Worm (Caenorhabditis elegans): ENCODE measurements around the gene M01B2.12.

M01B2.12 gene

DNA sequence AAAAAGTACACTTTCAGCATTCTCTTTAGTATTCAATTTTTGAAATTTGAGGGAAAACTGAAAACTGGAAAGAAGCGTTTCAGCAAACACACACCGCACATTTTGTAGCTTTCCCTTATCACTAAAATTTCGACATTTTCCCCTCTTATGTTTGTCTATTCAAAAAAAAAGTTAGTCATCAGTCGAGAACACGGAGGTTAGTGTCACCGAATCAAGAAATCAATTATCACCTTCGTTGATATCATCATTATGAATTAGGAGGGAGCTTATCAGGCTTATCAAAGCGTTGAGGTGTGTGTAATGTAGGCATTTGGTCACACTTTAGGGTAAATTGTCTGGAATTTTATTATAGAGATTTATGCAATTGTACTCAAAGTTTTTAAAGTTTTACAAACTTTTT lies 34.6 kb upstream of the M01B2.12 start, which contains the start of gene cpr-3 (continued):
- TF ChIP-seq nhr-77 (tag; optimal IDR thresholded peaks at IDR 0.05) = peak; percentile 83
- no peak for TF ChIP-seq lin-13 (GFP tag; optimal IDR thresholded peaks at IDR 0.05)

DNA sequence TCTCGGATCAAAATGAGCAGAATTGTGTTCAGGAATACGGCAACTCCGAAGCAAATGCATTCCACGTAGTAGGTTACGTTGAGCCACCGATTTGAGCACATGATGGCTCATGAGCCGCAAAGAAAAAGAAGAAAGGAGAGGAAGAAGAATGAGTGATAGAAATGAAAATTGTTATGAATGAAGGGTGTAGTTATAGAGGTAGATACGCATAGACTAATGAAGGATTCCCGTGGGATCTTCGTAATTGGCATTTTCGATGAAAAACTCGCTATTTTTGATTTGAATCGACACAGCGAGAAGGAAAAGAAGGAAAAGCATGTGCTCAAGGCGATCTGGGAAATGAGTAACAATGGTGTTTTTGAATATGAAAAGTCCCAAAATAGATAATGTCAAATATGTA lies 29.8 kb upstream of the M01B2.12 start, which contains the start of gene str-96:
Gene str-96, minus strand, starts transcription at position 101 of the 400 bp plus-strand sequence.
- no peak for TF ChIP-seq hmg-1.1 (GFP tag; IDR thresholded peaks at IDR 0.05)
- TF ChIP-seq nhr-102 (tag; optimal IDR thresholded peaks at IDR 0.05) = no peak
- no peak for TF ChIP-seq zip-2 (tag; optimal IDR thresholded peaks at IDR 0.05)
- TF ChIP-seq Y75B8A.6 (GFP tag; IDR thresholded peaks at IDR 0.05) = no peak
- TF ChIP-seq zfp-2 (tag; optimal IDR thresholded peaks at IDR 0.05) = no peak
- TF ChIP-seq lin-38 (GFP tag; IDR thresholded peaks at IDR 0.05) = no peak
- no peak for TF ChIP-seq Y5F2A.4 (GFP tag; optimal IDR thresholded peaks at IDR 0.05)
- no peak for TF ChIP-seq lin-39 (tag; optimal IDR thresholded peaks at IDR 0.05)
- no peak for TF ChIP-seq T20F7.1 (GFP tag; optimal IDR thresholded peaks at IDR 0.05)
- no peak for TF ChIP-seq aha-1 (tag)
- no peak for TF ChIP-seq hif-1 (tag; optimal IDR thresholded peaks at IDR 0.05)
- no peak for TF ChIP-seq D1046.2 (GFP tag; IDR thresholded peaks at IDR 0.05)
- TF ChIP-seq attf-4 (tag; optimal IDR thresholded peaks at IDR 0.05) = no peak

DNA sequence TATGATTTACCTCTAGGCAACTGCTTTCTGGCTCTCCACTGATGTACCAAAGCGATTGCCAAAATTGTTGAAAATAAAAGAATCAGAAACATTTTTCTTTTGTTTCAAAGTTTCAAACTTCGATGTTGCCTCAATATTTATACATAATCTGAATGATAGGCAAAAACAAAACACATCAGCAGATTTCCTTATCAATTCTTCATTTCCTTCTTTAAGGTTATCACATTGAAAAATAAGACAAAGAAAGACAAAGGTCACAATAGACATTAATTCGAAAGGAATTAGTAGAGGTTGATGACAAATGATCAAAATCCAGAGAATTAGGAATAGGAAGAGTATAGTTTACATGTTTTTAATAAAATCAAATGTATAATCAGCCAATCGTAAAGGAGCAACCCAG lies 27.0 kb upstream of the M01B2.12 start, which contains the start of gene cyp-34A2:
Gene cyp-34A2, minus strand, starts transcription at position 101 of the 400 bp plus-strand sequence.
- TF ChIP-seq Y105C5A.15 (GFP tag; IDR thresholded peaks at IDR 0.05) (no peak), ceh-28 (tag; optimal IDR thresholded peaks at IDR 0.05) (no peak), aha-1 (tag) (no peak), lsy-2 (tag; optimal IDR thresholded peaks at IDR 0.05) (no peak), nhr-10 (tag; optimal IDR thresholded peaks at IDR 0.05) (no peak), lin-15B (tag; optimal IDR thresholded peaks at IDR 0.05) (no peak), php-3 (GFP tag; IDR thresholded peaks at IDR 0.05) (no peak)

DNA sequence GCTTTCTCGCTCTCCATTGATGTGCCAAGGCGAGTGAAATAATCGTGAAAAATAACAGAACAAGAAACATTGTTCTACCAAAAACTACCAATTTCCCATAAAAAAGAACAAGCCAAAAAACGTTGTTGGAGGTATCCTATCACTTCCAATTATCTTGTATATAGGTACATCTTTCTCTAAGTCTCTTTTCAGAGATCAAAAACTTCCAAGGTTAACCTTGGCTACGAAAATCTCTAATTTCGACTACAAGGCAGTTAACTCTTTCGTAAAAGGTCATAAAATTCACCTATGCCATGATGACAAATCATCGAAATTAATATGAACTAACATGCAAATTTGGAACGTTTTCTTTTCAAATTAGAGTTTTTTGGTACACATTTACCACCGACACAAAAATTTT lies 23.8 kb upstream of the M01B2.12 start, which contains the start of gene cyp-34A1:
Gene cyp-34A1, minus strand, starts transcription at position 101 of the 400 bp plus-strand sequence.
- TF ChIP-seq dmd-9 (GFP tag; IDR thresholded peaks at IDR 0.05) (no peak), daf-12 (tag; optimal IDR thresholded peaks at IDR 0.05) (no peak), vab-7 (GFP tag; IDR thresholded peaks at IDR 0.05) (no peak), nhr-10 (tag; optimal IDR thresholded peaks at IDR 0.05) (no peak), mxl-2 (GFP tag; conservative IDR thresholded peaks at IDR 0.05) (no peak), nhr-102 (tag; optimal IDR thresholded peaks at IDR 0.05) (no peak), zip-2 (tag; optimal IDR thresholded peaks at IDR 0.05) (no peak), ztf-7 (tag; optimal IDR thresholded peaks at IDR 0.05) (no peak), gei-8 (GFP tag; optimal IDR thresholded peaks at IDR 0.05) (no peak), dve-1 (tag; optimal IDR thresholded peaks at IDR 0.05; ENCODE audit: insufficient read depth) (no peak)

DNA sequence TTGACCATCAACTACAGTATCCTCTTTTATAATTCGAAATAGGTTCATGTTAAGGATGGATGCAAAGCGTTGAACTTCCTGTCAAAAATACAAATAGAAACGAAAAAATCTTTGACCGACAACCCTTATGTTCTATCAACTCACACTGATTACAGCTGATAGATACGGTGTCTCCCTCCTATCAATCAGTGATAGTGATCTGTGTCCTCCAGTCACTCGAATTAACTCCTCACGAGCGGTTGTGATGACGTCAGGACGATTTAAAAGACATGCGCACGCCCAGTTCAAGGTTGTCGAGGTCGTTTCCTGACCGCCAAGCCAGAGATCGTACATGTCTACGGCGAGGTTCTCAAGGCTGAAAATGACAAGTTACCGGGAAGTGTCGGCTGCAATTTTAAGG lies 22.0 kb upstream of the M01B2.12 start:
- TF ChIP-seq F10B5.3 (tag; optimal IDR thresholded peaks at IDR 0.05) (no peak), dmd-6 (GFP tag; IDR thresholded peaks at IDR 0.05) (peak; percentile 96), mxl-3 (GFP tag; optimal IDR thresholded peaks at IDR 0.05) (no peak)

DNA sequence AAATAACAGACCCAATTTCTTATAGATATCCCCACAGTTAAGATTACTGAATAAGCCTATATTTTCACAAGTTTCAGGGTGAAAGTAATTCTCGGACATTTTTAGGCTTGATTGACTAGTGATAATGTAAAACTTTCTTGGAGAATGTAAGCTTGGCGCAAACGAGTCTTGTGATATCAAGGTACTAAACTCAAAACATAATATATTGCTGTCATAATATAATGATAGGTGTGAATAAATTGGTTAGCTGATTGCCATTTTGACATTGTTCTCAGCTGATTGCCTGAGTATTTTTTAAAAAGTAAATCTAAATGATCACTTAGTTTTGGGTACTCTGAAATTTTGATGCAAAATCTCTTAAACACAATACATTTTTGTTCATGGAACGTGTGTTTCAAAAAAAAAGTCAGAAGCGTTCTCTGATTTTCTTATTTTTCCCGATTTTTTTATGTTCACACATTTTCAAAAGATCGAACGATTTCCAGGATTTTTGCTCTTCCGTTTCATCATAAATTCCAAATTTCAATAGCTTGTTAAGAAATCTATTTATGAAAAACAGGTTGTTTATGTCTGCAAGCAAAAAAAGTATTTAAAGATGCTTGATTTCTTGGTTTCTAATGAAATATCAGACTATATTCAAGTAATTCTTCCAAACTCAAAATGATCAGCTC lies 17.4 kb upstream of the M01B2.12 start, which contains the start of the genes srw-19 and srx-51:
Gene srw-19, minus strand, starts transcription at position 101 of the 671 bp plus-strand sequence.
Gene srx-51, plus strand, starts transcription at position 621 of the 671 bp plus-strand sequence.
- TF ChIP-seq tra-1 (GFP tag; IDR thresholded peaks at IDR 0.05) = no peak
- TF ChIP-seq gei-8 (GFP tag; optimal IDR thresholded peaks at IDR 0.05) = no peak
- TF ChIP-seq D1046.2 (GFP tag; IDR thresholded peaks at IDR 0.05) = no peak
- TF ChIP-seq mxl-2 (GFP tag; conservative IDR thresholded peaks at IDR 0.05) = no peak
- TF ChIP-seq aha-1 (tag) = no peak
- TF ChIP-seq daf-8 (GFP tag; IDR thresholded peaks at IDR 0.05) = no peak
- no peak for TF ChIP-seq zip-11 (GFP tag; IDR thresholded peaks at IDR 0.05)
- no peak for TF ChIP-seq zfp-3 (GFP tag; conservative IDR thresholded peaks at IDR 0.05)
- TF ChIP-seq saeg-2 (GFP tag; IDR thresholded peaks at IDR 0.05) = no peak
- no peak for TF ChIP-seq T20F7.1 (GFP tag; optimal IDR thresholded peaks at IDR 0.05)
- TF ChIP-seq arid-1 (GFP tag; conservative IDR thresholded peaks at IDR 0.05) = no peak
- TF ChIP-seq T26A8.4 (GFP tag; IDR thresholded peaks at IDR 0.05) = no peak
- TF ChIP-seq ceh-82 (tag; optimal IDR thresholded peaks at IDR 0.05) = no peak
- TF ChIP-seq nhr-102 (tag; optimal IDR thresholded peaks at IDR 0.05) = no peak
- TF ChIP-seq duxl-1 (tag; optimal IDR thresholded peaks at IDR 0.05; ENCODE audit: poor library complexity) = no peak
- no peak for TF ChIP-seq nhr-28 (tag; optimal IDR thresholded peaks at IDR 0.05)
- no peak for TF ChIP-seq ztf-11 (tag; optimal IDR thresholded peaks at IDR 0.05)
- no peak for TF ChIP-seq daf-12 (tag; optimal IDR thresholded peaks at IDR 0.05)

Data from whole organism, L4 larva.